Fruit fly (Drosophila melanogaster): ENCODE results near the gene Taf3.

- no peak for TF ChIP-seq Hr96 (GFP tag; optimal IDR thresholded peaks at IDR 0.05)
- no peak for TF ChIP-seq cnc (optimal IDR thresholded peaks at IDR 0.05)
- no peak for TF ChIP-seq bab1 (GFP tag; optimal IDR thresholded peaks at IDR 0.05)
- TF ChIP-seq CG11617 (GFP tag; optimal IDR thresholded peaks at IDR 0.05), result no peak
- TF ChIP-seq toe (GFP tag; optimal IDR thresholded peaks at IDR 0.05), result no peak
- TF ChIP-seq pad (GFP tag; optimal IDR thresholded peaks at IDR 0.05), result no peak
- no peak for TF ChIP-seq CG12768 (GFP tag; optimal IDR thresholded peaks at IDR 0.05)
- TF ChIP-seq cic (GFP tag; optimal IDR thresholded peaks at IDR 0.05), result no peak
- TF ChIP-seq kay (GFP tag; ENCODE audit: borderline replicate concordance), result no peak
Measured at dm6 chr4:423338-423737, 43.3 kb downstream of the Taf3 start.

All from whole organism, adult.